Fruit fly (Drosophila melanogaster): Measurements from ENCODE around the gene mthl7.

Gene mthl7

dm6 chr3L:8187397-8187811 lies 7.1 kb upstream of the mthl7 start:
- 0 out of 2 replicates have a peak, but pooled peaks have one; percentile 30 for TF ChIP-seq CG32121 (GFP tag; IDR thresholded peaks at IDR 0.05)
- TF ChIP-seq Ets98B (GFP tag; IDR thresholded peaks at IDR 0.05), result peak; percentile 16; the same call in 1 of the 2 replicates
- TF ChIP-seq CG17806 (tag; optimal IDR thresholded peaks at IDR 0.05), result no peak

dm6 chr3L:8186627-8187396 lies 6.5 kb upstream of the mthl7 start, which contains the start of the genes ERR and Atg18a:
Gene ERR, minus strand, starts transcription at chr3L:8186671.
Gene Atg18a, plus strand, starts transcription at chr3L:8186857.
- TF ChIP-seq fd96Ca (GFP tag; IDR thresholded peaks at IDR 0.05), result peak; percentile 81
- peak; percentile 89 for TF ChIP-seq CG32121 (GFP tag; IDR thresholded peaks at IDR 0.05)
- TF ChIP-seq Snoo (tag; optimal IDR thresholded peaks at IDR 0.05), result peak; percentile 78
- TF ChIP-seq CG9948 (tag; optimal IDR thresholded peaks at IDR 0.05), result peak; percentile 73
- peak; percentile 77 for TF ChIP-seq CG10348 (GFP tag; IDR thresholded peaks at IDR 0.05)
- peak; percentile 19 for TF ChIP-seq gl (tag; optimal IDR thresholded peaks at IDR 0.05)
- no peak for TF ChIP-seq CG14655 (GFP tag; optimal IDR thresholded peaks at IDR 0.05)
- peak; percentile 74 for TF ChIP-seq CG8301 (tag; optimal IDR thresholded peaks at IDR 0.05)
- no peak for TF ChIP-seq EcR (GFP tag; optimal IDR thresholded peaks at IDR 0.05)
- TF ChIP-seq CG12605 (GFP tag; IDR thresholded peaks at IDR 0.05), result peak; percentile 50; the same call in 1 of the 2 replicates
- no peak for TF ChIP-seq D1 (tag; optimal IDR thresholded peaks at IDR 0.05)
- no peak for TF ChIP-seq CG13204 (GFP tag; optimal IDR thresholded peaks at IDR 0.05)
- peak; percentile 82 for TF ChIP-seq Ets98B (GFP tag; IDR thresholded peaks at IDR 0.05)
- peak; percentile 84 for TF ChIP-seq rn (GFP tag; IDR thresholded peaks at IDR 0.05)
- TF ChIP-seq CG17806 (tag; optimal IDR thresholded peaks at IDR 0.05), result peak; percentile 73
- no peak for TF ChIP-seq Pif1A (GFP tag; optimal IDR thresholded peaks at IDR 0.05)
- peak; percentile 82 for TF ChIP-seq CG8159 (tag; optimal IDR thresholded peaks at IDR 0.05)
- peak; percentile 87 for TF ChIP-seq CG15710 (tag; optimal IDR thresholded peaks at IDR 0.05)
- peak; percentile 73 for TF ChIP-seq Pif1B (GFP tag; optimal IDR thresholded peaks at IDR 0.05)
- TF ChIP-seq CG4496 (GFP tag; IDR thresholded peaks at IDR 0.05), result peak; percentile 92
- TF ChIP-seq CG34367 (tag; optimal IDR thresholded peaks at IDR 0.05), result peak; percentile 69

- peak; percentile 66; the same call in 2 of the 3 replicates for TF ChIP-seq CG4496 (GFP tag; IDR thresholded peaks at IDR 0.05)
- TF ChIP-seq CG8159 (tag; optimal IDR thresholded peaks at IDR 0.05), result peak; percentile 74
- no peak for TF ChIP-seq D1 (tag; optimal IDR thresholded peaks at IDR 0.05)
- TF ChIP-seq Ets98B (GFP tag; IDR thresholded peaks at IDR 0.05), result peak; percentile 53
- peak; percentile 72 for TF ChIP-seq fd96Ca (GFP tag; IDR thresholded peaks at IDR 0.05)
- no peak for TF ChIP-seq CG13204 (GFP tag; optimal IDR thresholded peaks at IDR 0.05)
- peak; percentile 42; the same call in 1 of the 2 replicates for TF ChIP-seq CG32121 (GFP tag; IDR thresholded peaks at IDR 0.05)
- no peak for TF ChIP-seq CG12605 (GFP tag; IDR thresholded peaks at IDR 0.05)
- TF ChIP-seq Pif1B (GFP tag; optimal IDR thresholded peaks at IDR 0.05), result peak; percentile 65
- TF ChIP-seq Snoo (tag; optimal IDR thresholded peaks at IDR 0.05), result peak; percentile 42
- no peak for TF ChIP-seq CG10348 (GFP tag; IDR thresholded peaks at IDR 0.05)
- peak; percentile 33 for TF ChIP-seq CG17806 (tag; optimal IDR thresholded peaks at IDR 0.05)
- peak; percentile 59 for TF ChIP-seq CG8301 (tag; optimal IDR thresholded peaks at IDR 0.05)
- TF ChIP-seq gl (tag; optimal IDR thresholded peaks at IDR 0.05), result no peak
- no peak for TF ChIP-seq rn (GFP tag; IDR thresholded peaks at IDR 0.05)
- TF ChIP-seq EcR (GFP tag; optimal IDR thresholded peaks at IDR 0.05), result peak; percentile 25
- peak; percentile 36 for TF ChIP-seq CG34367 (tag; optimal IDR thresholded peaks at IDR 0.05)
- TF ChIP-seq CG14655 (GFP tag; optimal IDR thresholded peaks at IDR 0.05), result no peak
- peak; percentile 57 for TF ChIP-seq CG15710 (tag; optimal IDR thresholded peaks at IDR 0.05)
- TF ChIP-seq CG9948 (tag; optimal IDR thresholded peaks at IDR 0.05), result peak; percentile 48
- TF ChIP-seq Pif1A (GFP tag; optimal IDR thresholded peaks at IDR 0.05), result no peak
Measured at dm6 chr3L:8185263-8186227, 5.2 kb upstream of the mthl7 start.

- TF ChIP-seq CG8159 (tag; optimal IDR thresholded peaks at IDR 0.05), result peak; percentile 36
- no peak for TF ChIP-seq CG14655 (GFP tag; optimal IDR thresholded peaks at IDR 0.05)
- peak; percentile 43 for TF ChIP-seq CG17806 (tag; optimal IDR thresholded peaks at IDR 0.05)
- no peak for TF ChIP-seq CG13204 (GFP tag; optimal IDR thresholded peaks at IDR 0.05)
- peak; percentile 42 for TF ChIP-seq Ets98B (GFP tag; IDR thresholded peaks at IDR 0.05)
- TF ChIP-seq Snoo (tag; optimal IDR thresholded peaks at IDR 0.05), result peak; percentile 24
- no peak for TF ChIP-seq CG32121 (GFP tag; IDR thresholded peaks at IDR 0.05)
- peak; percentile 19 for TF ChIP-seq CG15710 (tag; optimal IDR thresholded peaks at IDR 0.05)
- TF ChIP-seq CG9948 (tag; optimal IDR thresholded peaks at IDR 0.05), result peak; percentile 28
- peak; percentile 3 for TF ChIP-seq gl (tag; optimal IDR thresholded peaks at IDR 0.05)
- no peak for TF ChIP-seq fd96Ca (GFP tag; IDR thresholded peaks at IDR 0.05)
- peak; percentile 49 for TF ChIP-seq CG8301 (tag; optimal IDR thresholded peaks at IDR 0.05)
- no peak for TF ChIP-seq D1 (tag; optimal IDR thresholded peaks at IDR 0.05)
Measured at dm6 chr3L:8177795-8178564, 2.3 kb downstream of the mthl7 start, which contains the start of gene Nmt. Gene Nmt, minus strand, starts transcription at chr3L:8178429.

Data from whole organism, pupa.